Fruit fly (Drosophila melanogaster): Measurements from ENCODE around the gene CG6763.
A peak's percentile ranks its signal among the peaks of the same experiment; 100 is the strongest.

Gene CG6763

DNA sequence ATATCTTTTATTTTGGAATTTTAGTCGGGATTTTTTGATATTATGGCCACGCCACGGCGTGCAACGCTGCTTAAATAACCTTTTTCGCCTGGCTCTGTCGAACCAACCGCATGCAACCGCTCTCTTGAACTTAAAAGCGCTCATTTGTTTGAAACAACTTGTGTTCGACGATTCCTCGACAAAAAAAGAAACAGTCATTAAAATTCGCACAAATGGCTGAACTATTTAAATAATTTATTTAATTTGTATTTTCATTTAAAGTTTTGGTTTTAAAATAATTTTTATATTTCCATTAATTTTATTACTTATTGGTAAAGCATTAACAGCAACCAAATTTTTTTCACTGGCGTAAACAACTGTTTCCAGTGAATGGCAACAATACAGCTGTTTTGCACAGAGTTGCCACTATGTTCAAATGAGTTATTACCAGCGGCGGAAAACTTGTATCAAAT, 3.0 kb upstream of the CG6763 start, which contains the start of the genes orb and Cdc16 (continued):
- peak; percentile 68 for TF ChIP-seq CG8944 (GFP tag; optimal IDR thresholded peaks at IDR 0.05)
- TF ChIP-seq CG10431 (GFP tag; optimal IDR thresholded peaks at IDR 0.05), result peak; percentile 60
- peak; percentile 55 for TF ChIP-seq corto (GFP tag; optimal IDR thresholded peaks at IDR 0.05)
- TF ChIP-seq usp (GFP tag; optimal IDR thresholded peaks at IDR 0.05), result no peak
- peak; percentile 93 for TF ChIP-seq Abd-B (GFP tag; optimal IDR thresholded peaks at IDR 0.05)
- peak; percentile 98 for TF ChIP-seq CG12391 (tag; optimal IDR thresholded peaks at IDR 0.05)
- no peak for TF ChIP-seq pita (GFP tag; optimal IDR thresholded peaks at IDR 0.05)
- TF ChIP-seq chinmo (GFP tag; IDR thresholded peaks at IDR 0.05; ENCODE audit: partially characterized antibody), result no peak
- peak; percentile 75 for TF ChIP-seq Ravus (GFP tag; IDR thresholded peaks at IDR 0.05)
- peak; percentile 23 for TF ChIP-seq disco-r (GFP tag; optimal IDR thresholded peaks at IDR 0.05)
- no peak for TF ChIP-seq inv (GFP tag; IDR thresholded peaks at IDR 0.05; ENCODE audit: partially characterized antibody)
- peak; percentile 95 for TF ChIP-seq Rfx (GFP tag; IDR thresholded peaks at IDR 0.05)
- peak; percentile 14 for TF ChIP-seq CG4282 (GFP tag; optimal IDR thresholded peaks at IDR 0.05)
- TF ChIP-seq Ptx1 (GFP tag; IDR thresholded peaks at IDR 0.05), result peak; percentile 95
- TF ChIP-seq bigmax (GFP tag; optimal IDR thresholded peaks at IDR 0.05), result no peak
- peak; percentile 87 for TF ChIP-seq esg (GFP tag; conservative IDR thresholded peaks at IDR 0.05)
- peak; percentile 67 for TF ChIP-seq jing (GFP tag; optimal IDR thresholded peaks at IDR 0.05)
- peak; percentile 85 for TF ChIP-seq HHEX (GFP tag; optimal IDR thresholded peaks at IDR 0.05)
- TF ChIP-seq CG6683 (GFP tag; optimal IDR thresholded peaks at IDR 0.05), result peak; percentile 85
- TF ChIP-seq H2.0 (GFP tag; IDR thresholded peaks at IDR 0.05), result peak; percentile 94
- TF ChIP-seq CG9932 (GFP tag; IDR thresholded peaks at IDR 0.05), result peak; percentile 95
- no peak for TF ChIP-seq ham (GFP tag; IDR thresholded peaks at IDR 0.05)
- peak; percentile 79 for TF ChIP-seq CG3407 (GFP tag; optimal IDR thresholded peaks at IDR 0.05)
- peak; percentile 18 for TF ChIP-seq ftz-f1 (GFP tag; optimal IDR thresholded peaks at IDR 0.05)
- TF ChIP-seq eve (GFP tag; optimal IDR thresholded peaks at IDR 0.05), result no peak
- no peak for TF ChIP-seq kni (GFP tag; optimal IDR thresholded peaks at IDR 0.05)
- TF ChIP-seq HmgZ (tag; optimal IDR thresholded peaks at IDR 0.05), result peak; percentile 91
- TF ChIP-seq nerfin-2 (GFP tag; IDR thresholded peaks at IDR 0.05; ENCODE audit: partially characterized antibody), result no peak
- peak; percentile 96 for TF ChIP-seq CG32532 (GFP tag; IDR thresholded peaks at IDR 0.05)
- peak; percentile 84 for TF ChIP-seq zen (tag; optimal IDR thresholded peaks at IDR 0.05)
- peak; percentile 60 for TF ChIP-seq CG3838 (GFP tag; optimal IDR thresholded peaks at IDR 0.05)
- peak; percentile 76 for TF ChIP-seq org-1 (GFP tag; optimal IDR thresholded peaks at IDR 0.05)
- peak; percentile 93 for TF ChIP-seq nmo (GFP tag; optimal IDR thresholded peaks at IDR 0.05)
- peak; percentile 51 for TF ChIP-seq shn (GFP tag; optimal IDR thresholded peaks at IDR 0.05)
- peak; percentile 56 for TF ChIP-seq schlank (tag; optimal IDR thresholded peaks at IDR 0.05)
- peak; percentile 90 for TF ChIP-seq CG13894 (tag; optimal IDR thresholded peaks at IDR 0.05)
- TF ChIP-seq p53 (GFP tag; optimal IDR thresholded peaks at IDR 0.05), result peak; percentile 11
- TF ChIP-seq ranshi (GFP tag; IDR thresholded peaks at IDR 0.05), result peak; percentile 95
- TF ChIP-seq CG18619 (GFP tag; optimal IDR thresholded peaks at IDR 0.05), result peak; percentile 81
- peak; percentile 61 to 69 for TF ChIP-seq chif (GFP tag; optimal IDR thresholded peaks at IDR 0.05)
- peak; percentile 3 for TF ChIP-seq eyg (GFP tag; optimal IDR thresholded peaks at IDR 0.05)
- TF ChIP-seq fru (optimal IDR thresholded peaks at IDR 0.05), result no peak
- peak; percentile 93 for TF ChIP-seq zfh1 (GFP tag; IDR thresholded peaks at IDR 0.05)
- peak; percentile 95 for TF ChIP-seq CG31441 (GFP tag; IDR thresholded peaks at IDR 0.05)
- peak; percentile 59 for TF ChIP-seq NC2β (GFP tag; optimal IDR thresholded peaks at IDR 0.05)
- TF ChIP-seq croc (GFP tag; conservative IDR thresholded peaks at IDR 0.05), result peak; percentile 64
- TF ChIP-seq sqz (GFP tag; optimal IDR thresholded peaks at IDR 0.05), result no peak
- peak; percentile 93 for TF ChIP-seq tin (GFP tag; optimal IDR thresholded peaks at IDR 0.05)
- peak; percentile 85 for TF ChIP-seq CG17385 (GFP tag; optimal IDR thresholded peaks at IDR 0.05)
- peak; percentile 64 for TF ChIP-seq nom (GFP tag; optimal IDR thresholded peaks at IDR 0.05)
- TF ChIP-seq B-H2 (GFP tag; optimal IDR thresholded peaks at IDR 0.05), result peak; percentile 90

All from whole organism, embryonic.